Fruit fly (Drosophila melanogaster) S2 (cell line): ENCODE measurements around the gene Mp.

ENCODE experiments used
- CG8478 ChIP-seq: fragments of >200 bp; optimal IDR thresholded peaks from 2 replicates; lab custom pipeline; 2018
- CTCF ChIP-seq, 2 experiments: fragments of >200 bp; optimal IDR thresholded peaks; 2 replicates each; lab custom pipeline; 2018

DNA sequence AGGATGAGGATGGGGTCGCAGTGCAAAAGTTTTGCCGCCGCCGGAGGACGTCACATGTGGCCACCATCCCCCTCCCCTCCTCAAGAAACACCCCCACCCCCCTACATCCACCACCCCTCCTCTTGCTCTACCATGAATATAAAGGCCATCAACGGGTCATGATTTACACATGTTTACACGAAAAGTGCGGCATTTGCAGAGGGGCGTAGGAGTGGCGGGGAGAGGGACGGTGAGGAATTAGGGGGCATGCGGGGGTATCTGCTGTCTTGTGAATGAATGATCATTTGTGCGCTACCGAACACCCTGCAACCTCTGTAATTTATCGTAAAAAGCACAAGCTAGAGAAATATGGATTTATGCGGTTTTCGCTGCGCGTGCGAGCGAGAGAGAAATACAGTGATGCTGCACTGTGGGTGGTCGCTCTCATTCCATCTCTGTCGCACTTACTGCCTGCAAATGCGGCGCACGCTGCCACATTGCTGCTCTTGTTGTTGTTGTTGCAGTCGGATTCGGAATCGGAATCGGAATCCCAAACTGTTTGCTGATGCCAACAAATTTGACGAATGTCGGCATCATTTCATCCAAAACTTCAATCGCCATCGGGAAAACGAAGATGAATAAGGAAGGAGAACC, 17.4 kb upstream of the Mp start:
- TF ChIP-seq CG8478 (lab: Kevin White, UChicago) (no peak), CTCF (optimal IDR thresholded peaks at IDR 0.05; lab: Kevin White, UChicago) (no peak)
